Worm (Caenorhabditis elegans): ENCODE data around the gene ctbp-1.

The ctbp-1 gene

DNA sequence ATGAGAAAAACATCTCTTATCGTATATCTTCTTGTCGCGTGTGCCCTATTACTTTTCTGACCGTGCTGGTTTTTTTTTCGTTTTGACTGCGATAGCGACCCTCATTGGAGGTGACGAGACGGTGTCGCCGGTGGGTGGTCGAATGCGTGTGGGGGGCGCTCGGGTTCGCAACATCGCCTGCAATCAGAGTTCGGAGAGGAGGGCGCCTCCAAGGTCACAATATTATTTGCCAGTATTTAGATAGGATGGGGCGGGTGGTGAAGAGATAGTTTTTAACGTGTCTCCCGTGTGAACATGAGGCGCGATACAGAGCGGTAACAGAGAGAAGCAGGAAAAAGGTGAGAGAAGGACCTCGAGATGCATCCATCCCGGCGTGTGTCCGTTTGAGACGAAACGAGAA, 41.6 kb upstream of the ctbp-1 start (continued):
- TF ChIP-seq mxl-2 (GFP tag; conservative IDR thresholded peaks at IDR 0.05): no peak
- no peak for TF ChIP-seq arid-1 (GFP tag; conservative IDR thresholded peaks at IDR 0.05)
- no peak for TF ChIP-seq egl-27 (tag; optimal IDR thresholded peaks at IDR 0.05)
- no peak for TF ChIP-seq T26A8.4 (GFP tag; IDR thresholded peaks at IDR 0.05)
- no peak for TF ChIP-seq dmd-8 (GFP tag; IDR thresholded peaks at IDR 0.05)
- no peak for TF ChIP-seq ceh-82 (tag; optimal IDR thresholded peaks at IDR 0.05)
- no peak for TF ChIP-seq Y105C5A.15 (GFP tag; IDR thresholded peaks at IDR 0.05)
- TF ChIP-seq mes-2 (tag; optimal IDR thresholded peaks at IDR 0.05; ENCODE audit: poor library complexity, severe bottlenecking): peak; percentile 9
- no peak for TF ChIP-seq daf-19 (GFP tag; conservative IDR thresholded peaks at IDR 0.05)
- no peak for TF ChIP-seq F37D6.2 (tag; optimal IDR thresholded peaks at IDR 0.05)
- no peak for TF ChIP-seq duxl-1 (tag; optimal IDR thresholded peaks at IDR 0.05; ENCODE audit: poor library complexity)
- TF ChIP-seq ceh-62 (tag; optimal IDR thresholded peaks at IDR 0.05): no peak
- no peak for TF ChIP-seq lir-3 (tag; optimal IDR thresholded peaks at IDR 0.05)
- no peak for TF ChIP-seq hif-1 (tag; optimal IDR thresholded peaks at IDR 0.05)
- TF ChIP-seq aly-2 (tag; optimal IDR thresholded peaks at IDR 0.05): no peak
- TF ChIP-seq nhr-41 (GFP tag; IDR thresholded peaks at IDR 0.05): no peak
- TF ChIP-seq nhr-48 (tag; optimal IDR thresholded peaks at IDR 0.05): no peak
- no peak for TF ChIP-seq dmd-6 (GFP tag; IDR thresholded peaks at IDR 0.05)
- TF ChIP-seq ztf-7 (tag; optimal IDR thresholded peaks at IDR 0.05): no peak
- no peak for TF ChIP-seq ceh-32 (tag; optimal IDR thresholded peaks at IDR 0.05; ENCODE audit: poor library complexity)
- no peak for TF ChIP-seq pqm-1 (tag; optimal IDR thresholded peaks at IDR 0.05)
- no peak for TF ChIP-seq lin-29 (GFP tag; IDR thresholded peaks at IDR 0.05)
- no peak for TF ChIP-seq nhr-6 (tag; optimal IDR thresholded peaks at IDR 0.05)
- TF ChIP-seq vab-7 (GFP tag; IDR thresholded peaks at IDR 0.05): no peak
- TF ChIP-seq aha-1 (tag): peak; percentile 88
- peak; percentile 27 for TF ChIP-seq mep-1 (tag; optimal IDR thresholded peaks at IDR 0.05)
- no peak for TF ChIP-seq nhr-42 (GFP tag; IDR thresholded peaks at IDR 0.05)
- TF ChIP-seq saeg-2 (GFP tag; IDR thresholded peaks at IDR 0.05): no peak
- peak in 1 of 2 experiments; percentile 97 for TF ChIP-seq unc-62 (GFP tag; optimal IDR thresholded peaks at IDR 0.05 in 1 of 2)
- TF ChIP-seq unc-62 (tag; optimal IDR thresholded peaks at IDR 0.05): no peak
- no peak for TF ChIP-seq spr-1 (tag; optimal IDR thresholded peaks at IDR 0.05)
- TF ChIP-seq nhr-77 (tag; optimal IDR thresholded peaks at IDR 0.05): no peak
- no peak for TF ChIP-seq sdz-12 (GFP tag; optimal IDR thresholded peaks at IDR 0.05)
- no peak for TF ChIP-seq ceh-20 (GFP tag; IDR thresholded peaks at IDR 0.05)
- no peak for TF ChIP-seq zip-2 (tag; optimal IDR thresholded peaks at IDR 0.05)
- no peak for TF ChIP-seq lin-13 (GFP tag; optimal IDR thresholded peaks at IDR 0.05)
- no peak for TF ChIP-seq jun-1 (tag; optimal IDR thresholded peaks at IDR 0.05)
- TF ChIP-seq Y5F2A.4 (GFP tag; optimal IDR thresholded peaks at IDR 0.05): no peak
- TF ChIP-seq daf-16 (GFP tag; optimal IDR thresholded peaks at IDR 0.05): no peak
- no peak for TF ChIP-seq daf-16 (tag; optimal IDR thresholded peaks at IDR 0.05)
- TF ChIP-seq R02D3.7 (tag; optimal IDR thresholded peaks at IDR 0.05): no peak
- TF ChIP-seq snpc-1.2 (GFP tag; IDR thresholded peaks at IDR 0.05): no peak
- no peak for TF ChIP-seq nhr-11 (tag; optimal IDR thresholded peaks at IDR 0.05)
- TF ChIP-seq egl-43 (GFP tag; IDR thresholded peaks at IDR 0.05): peak; percentile 57; the same call in 1 of the 2 replicates
- TF ChIP-seq ceh-44 (GFP tag; IDR thresholded peaks at IDR 0.05): no peak

DNA sequence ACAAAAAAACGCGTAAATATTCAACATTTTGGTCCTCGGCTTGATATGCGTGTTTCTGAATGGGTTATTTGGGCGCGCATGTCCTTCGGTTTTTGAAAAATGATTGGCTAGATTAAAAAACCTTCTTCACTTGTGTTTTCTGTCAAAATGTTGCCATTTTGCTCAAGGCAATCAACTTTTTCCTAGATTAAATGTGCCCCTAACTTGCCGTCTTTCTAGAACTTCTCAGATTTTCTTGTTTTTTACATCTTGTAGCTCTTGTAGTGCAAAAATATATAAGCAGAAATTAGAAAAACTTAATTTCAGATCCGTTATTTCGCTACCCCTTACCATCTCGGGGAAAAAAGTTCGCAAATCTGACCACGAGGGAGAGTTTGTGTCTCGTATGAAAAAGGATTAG, 40.7 kb upstream of the ctbp-1 start, which contains the start of gene hbl-1:
hbl-1 (plus strand) TSS at position 301 of the 400 bp plus-strand sequence.
- TF ChIP-seq zip-11 (GFP tag; IDR thresholded peaks at IDR 0.05): no peak
- TF ChIP-seq Y75B8A.6 (GFP tag; IDR thresholded peaks at IDR 0.05): no peak
- TF ChIP-seq ceh-28 (tag; optimal IDR thresholded peaks at IDR 0.05): no peak
- no peak for TF ChIP-seq ceh-62 (tag; optimal IDR thresholded peaks at IDR 0.05)
